Fruit fly (Drosophila melanogaster): Measurements from ENCODE around the gene CG8578.

Gene CG8578

dm6 chrX:15867863-15868262, 23.6 kb downstream of the CG8578 start, which contains the start of gene Gapdh2 (continued):
- TF ChIP-seq ara (GFP tag; IDR thresholded peaks at IDR 0.05) = peak; percentile 99
- TF ChIP-seq CG10979 (tag; optimal IDR thresholded peaks at IDR 0.05) = peak; percentile 98
- TF ChIP-seq CG15601 (tag; optimal IDR thresholded peaks at IDR 0.05) = peak; percentile 99
- peak; percentile 100 for TF ChIP-seq Fer3 (tag; optimal IDR thresholded peaks at IDR 0.05)
- TF ChIP-seq CG8290 (GFP tag; optimal IDR thresholded peaks at IDR 0.05) = peak; percentile 92
- peak; percentile 81 to 98 for TF ChIP-seq CG8290 (tag; optimal IDR thresholded peaks at IDR 0.05)
- TF ChIP-seq chinmo (GFP tag; IDR thresholded peaks at IDR 0.05; ENCODE audit: partially characterized antibody) = 0 out of 4 replicates have a peak, but pooled peaks have one; percentile 46
- TF ChIP-seq dmrt99B (tag; optimal IDR thresholded peaks at IDR 0.05) = peak; percentile 100
- peak; percentile 90 for TF ChIP-seq CG30020 (tag; optimal IDR thresholded peaks at IDR 0.05)
- peak; percentile 98 for TF ChIP-seq CG11085 (GFP tag; IDR thresholded peaks at IDR 0.05)
- TF ChIP-seq CG2116 (GFP tag; optimal IDR thresholded peaks at IDR 0.05) = peak; percentile 88
- peak; percentile 98; the same call in 2 of the 3 replicates for TF ChIP-seq CG11456 (GFP tag; IDR thresholded peaks at IDR 0.05)
- peak; percentile 98 for TF ChIP-seq wor (GFP tag; IDR thresholded peaks at IDR 0.05)
- peak; percentile 100 for TF ChIP-seq CG15269 (tag; optimal IDR thresholded peaks at IDR 0.05)
- TF ChIP-seq Sry-β (GFP tag; optimal IDR thresholded peaks at IDR 0.05) = peak; percentile 71
- peak; percentile 100 for TF ChIP-seq Hand (GFP tag; optimal IDR thresholded peaks at IDR 0.05)
- TF ChIP-seq Kr (GFP tag; optimal IDR thresholded peaks at IDR 0.05) = no peak
- TF ChIP-seq CG18011 (GFP tag; optimal IDR thresholded peaks at IDR 0.05) = peak; percentile 93
- TF ChIP-seq chn (GFP tag; optimal IDR thresholded peaks at IDR 0.05) = peak; percentile 95
- peak; percentile 99 for TF ChIP-seq fd96Cb (tag; optimal IDR thresholded peaks at IDR 0.05)
- TF ChIP-seq pb (GFP tag; optimal IDR thresholded peaks at IDR 0.05) = peak; percentile 89
- peak; percentile 97 for TF ChIP-seq CG3407 (GFP tag; optimal IDR thresholded peaks at IDR 0.05)
- peak; percentile 96 for TF ChIP-seq Ets65A (GFP tag)
- no peak for TF ChIP-seq Opbp (GFP tag; IDR thresholded peaks at IDR 0.05; ENCODE audit: partially characterized antibody)
- TF ChIP-seq Six4 (GFP tag; optimal IDR thresholded peaks at IDR 0.05) = peak; percentile 98
- peak; percentile 98 for TF ChIP-seq al (GFP tag; IDR thresholded peaks at IDR 0.05)
- TF ChIP-seq tio (GFP tag; optimal IDR thresholded peaks at IDR 0.05) = peak; percentile 97
- TF ChIP-seq Xrp1 (GFP tag; IDR thresholded peaks at IDR 0.05) = peak; percentile 99
- peak; percentile 99 for TF ChIP-seq CG12391 (tag; optimal IDR thresholded peaks at IDR 0.05)
- peak; percentile 99 for TF ChIP-seq CG8388 (GFP tag; optimal IDR thresholded peaks at IDR 0.05)
- TF ChIP-seq cato (GFP tag; optimal IDR thresholded peaks at IDR 0.05; ENCODE audit: borderline replicate concordance) = peak; percentile 96
- peak; percentile 98 for TF ChIP-seq CG7987 (GFP tag; optimal IDR thresholded peaks at IDR 0.05)
- peak; percentile 100 for TF ChIP-seq CG13296 (GFP tag; optimal IDR thresholded peaks at IDR 0.05)
- peak; percentile 96 for TF ChIP-seq twi (tag; optimal IDR thresholded peaks at IDR 0.05)
- TF ChIP-seq prd (optimal IDR thresholded peaks at IDR 0.05) = no peak
- peak; percentile 98 for TF ChIP-seq prd (GFP tag; IDR thresholded peaks at IDR 0.05)
- peak; percentile 98 for TF ChIP-seq CG4730 (GFP tag; IDR thresholded peaks at IDR 0.05)
- no peak for TF ChIP-seq mld (GFP tag; IDR thresholded peaks at IDR 0.05; ENCODE audit: partially characterized antibody)
- TF ChIP-seq Fer1 (GFP tag; optimal IDR thresholded peaks at IDR 0.05) = peak; percentile 100
- TF ChIP-seq CG2712 (tag; optimal IDR thresholded peaks at IDR 0.05) = peak; percentile 99
- peak; percentile 95 for TF ChIP-seq GATAe (GFP tag; conservative IDR thresholded peaks at IDR 0.05)
- TF ChIP-seq CG3163 (GFP tag; optimal IDR thresholded peaks at IDR 0.05) = peak; percentile 77
- TF ChIP-seq esg (GFP tag; conservative IDR thresholded peaks at IDR 0.05) = peak; percentile 99
- peak; percentile 94 for TF ChIP-seq repo (GFP tag; optimal IDR thresholded peaks at IDR 0.05)
- no peak for TF ChIP-seq CG42726 (GFP tag; IDR thresholded peaks at IDR 0.05; ENCODE audit: partially characterized antibody)
- peak; percentile 100 for TF ChIP-seq CG12071 (GFP tag; optimal IDR thresholded peaks at IDR 0.05)
- TF ChIP-seq CG15073 (GFP tag; optimal IDR thresholded peaks at IDR 0.05) = peak; percentile 84
- peak; percentile 98 for TF ChIP-seq bab2 (GFP tag; optimal IDR thresholded peaks at IDR 0.05)
- peak; percentile 99 for TF ChIP-seq Bteb2 (GFP tag; optimal IDR thresholded peaks at IDR 0.05)
- TF ChIP-seq Fer2 (tag; optimal IDR thresholded peaks at IDR 0.05) = peak; percentile 100
- no peak for TF ChIP-seq Sin3A (optimal IDR thresholded peaks at IDR 0.05)

All from whole organism, embryonic.